Worm (Caenorhabditis elegans): ENCODE results near the gene fipr-5.

DNA sequence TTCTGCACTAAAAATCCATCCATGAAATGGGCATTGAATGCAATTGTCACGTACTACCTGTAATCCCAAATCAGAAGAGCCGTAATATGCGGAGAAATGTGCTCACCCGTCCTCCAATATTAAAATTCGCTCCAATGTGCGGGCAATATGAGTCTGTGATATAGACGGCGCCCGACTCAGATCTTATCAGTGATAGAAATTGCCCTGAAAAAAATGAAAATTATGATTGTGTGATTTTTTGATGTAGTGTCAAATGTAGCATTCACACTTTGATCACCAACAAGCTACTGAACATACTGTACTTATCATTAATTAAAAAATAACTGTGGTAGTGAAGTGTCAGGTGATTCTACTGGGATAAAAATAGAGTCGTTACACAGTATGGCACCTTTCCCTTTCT lies 3.4 kb upstream of the fipr-5 start:
- TF ChIP-seq ceh-58 (GFP tag; IDR thresholded peaks at IDR 0.05) (no peak), F49E8.2 (tag; optimal IDR thresholded peaks at IDR 0.05; ENCODE audit: insufficient read depth) (no peak), hmg-20 (GFP tag; IDR thresholded peaks at IDR 0.05) (no peak), rpc-1 (optimal IDR thresholded peaks at IDR 0.05) (no peak), rpc-1 (tag; optimal IDR thresholded peaks at IDR 0.05) (no peak), dpff-1 (tag; optimal IDR thresholded peaks at IDR 0.05) (no peak), him-1 (tag; optimal IDR thresholded peaks at IDR 0.05) (no peak), zim-3 (tag; optimal IDR thresholded peaks at IDR 0.05) (no peak), ama-1 (optimal IDR thresholded peaks at IDR 0.05) (no peak), ama-1 (GFP tag; optimal IDR thresholded peaks at IDR 0.05) (no peak)
